Worm (Caenorhabditis elegans) whole organism, L3 larva: ENCODE data around the gene mrps-24.

Experiments used
- ama-1 ChIP-seq: fragments of 150-350 bp; optimal IDR thresholded peaks from 2 replicates; lab custom pipeline; 2018
- elt-1 ChIP-seq: fragments of 150-350 bp; optimal IDR thresholded peaks from 2 replicates; lab custom pipeline; 2014; ENCODE audit warnings: missing biosample characterization, missing genetic modification characterization

ce11 chrIV:7663006-7663405 is 46.8 kb upstream of the mrps-24 start:
- TF ChIP-seq ama-1 (lab: Kevin White, UChicago) (no peak), elt-1 (tag; lab: Kevin White, UChicago) (peak; percentile 77)
